Fruit fly (Drosophila melanogaster) whole organism, embryonic: Measurements from ENCODE around the gene CG42814.

ENCODE experiments used
- Antp ChIP-seq: fragments of 200-800 bp; sonication (Bioruptor generic); optimal IDR thresholded peaks from 3 replicates; lab custom pipeline; 2016; ENCODE audit warnings: missing biosample characterization, missing genetic modification characterization
- Bdp1 ChIP-seq: fragments of 200-800 bp; sonication (Bioruptor generic); optimal IDR thresholded peaks from 3 replicates; lab custom pipeline; 2016; ENCODE audit warnings: missing biosample characterization, missing genetic modification characterization
- CG10543 ChIP-seq: fragments of 200-800 bp; sonication (Bioruptor generic); optimal IDR thresholded peaks from 3 replicates; lab custom pipeline; 2017; ENCODE audit warnings: missing biosample characterization, mild to moderate bottlenecking, missing genetic modification characterization, moderate library complexity
- CG10959 ChIP-seq: fragments of 200-800 bp; sonication (Bioruptor generic); IDR thresholded peaks from 2 replicates; pipeline ENCODE4 v1.3.6; 2022; ENCODE audit warnings: missing biosample characterization, missing genetic modification characterization
- CG11247 ChIP-seq: fragments of 200-800 bp; sonication (Bioruptor generic); IDR thresholded peaks from 2 replicates; pipeline ENCODE4 v1.3.6; 2022; ENCODE audit warnings: missing biosample characterization, missing genetic modification characterization
- CG1792 ChIP-seq: fragments of 200-800 bp; sonication (Bioruptor generic); optimal IDR thresholded peaks from 2 replicates; lab custom pipeline; 2016; ENCODE audit warnings: missing biosample characterization, missing genetic modification characterization
- CG2120 ChIP-seq: fragments of 200-800 bp; sonication (Bioruptor generic); optimal IDR thresholded peaks from 3 replicates; lab custom pipeline; 2016; ENCODE audit warnings: missing biosample characterization, missing genetic modification characterization
- CG2678 ChIP-seq: fragments of 200-800 bp; sonication (Bioruptor generic); optimal IDR thresholded peaks from 3 replicates; lab custom pipeline; 2019; ENCODE audit warnings: missing biosample characterization, mild to moderate bottlenecking, missing genetic modification characterization, moderate library complexity
- CG4282 ChIP-seq: fragments of 200-800 bp; sonication (Bioruptor generic); optimal IDR thresholded peaks from 2 replicates; lab custom pipeline; 2016; ENCODE audit warnings: missing biosample characterization, missing genetic modification characterization
- CG43689 ChIP-seq: fragments of 200-800 bp; sonication (Bioruptor generic); IDR thresholded peaks from 2 replicates; pipeline ENCODE4 v1.3.6; 2022; ENCODE audit warnings: missing biosample characterization, missing genetic modification characterization
- CG4730 ChIP-seq: fragments of 200-800 bp; sonication (Bioruptor generic); IDR thresholded peaks from 2 replicates; pipeline ENCODE4 v1.3.6; 2022; ENCODE audit warnings: missing biosample characterization, missing genetic modification characterization
- CG4854 ChIP-seq: fragments of 200-800 bp; sonication (Bioruptor generic); optimal IDR thresholded peaks from 2 replicates; lab custom pipeline; 2016; ENCODE audit warnings: missing biosample characterization, missing genetic modification characterization, inconsistent platforms
- CG5953 ChIP-seq: fragments of 200-800 bp; sonication (Bioruptor generic); IDR thresholded peaks from 2 replicates; pipeline ENCODE4 v1.3.6; 2022; ENCODE audit warnings: missing biosample characterization, missing genetic modification characterization
- CG6254 ChIP-seq: fragments of 200-800 bp; sonication (Bioruptor generic); optimal IDR thresholded peaks from 3 replicates; lab custom pipeline; 2017; ENCODE audit warnings: mild to moderate bottlenecking, missing biosample characterization, missing genetic modification reagents, missing genetic modification characterization
- CG6654 ChIP-seq: fragments of 200-800 bp; sonication (Bioruptor generic); optimal IDR thresholded peaks from 2 replicates; lab custom pipeline; 2017; ENCODE audit warnings: missing biosample characterization, mild to moderate bottlenecking, missing genetic modification characterization
- CG6689 ChIP-seq: fragments of 200-800 bp; sonication (Bioruptor generic); IDR thresholded peaks from 2 replicates; pipeline ENCODE4 v1.3.6; 2022; ENCODE audit warnings: missing biosample characterization, missing genetic modification characterization
- CG7271 ChIP-seq: fragments of 200-800 bp; sonication (Bioruptor generic); optimal IDR thresholded peaks from 2 replicates; lab custom pipeline; 2018; ENCODE audit warnings: missing biosample characterization, mild to moderate bottlenecking, missing genetic modification characterization, moderate library complexity
- CG7987 ChIP-seq: fragments of 200-800 bp; sonication (Bioruptor generic); optimal IDR thresholded peaks from 2 replicates; lab custom pipeline; 2018; ENCODE audit warnings: missing biosample characterization, mild to moderate bottlenecking, missing genetic modification characterization, moderate library complexity
- CG8924 ChIP-seq: fragments of 200-800 bp; optimal IDR thresholded peaks from 3 replicates; lab custom pipeline; 2019; ENCODE audit warnings: missing biosample characterization, mild to moderate bottlenecking, missing genetic modification characterization, moderate library complexity
- Doc2 ChIP-seq: fragments of 200-800 bp; sonication (Bioruptor generic); IDR thresholded peaks from 2 replicates; pipeline ENCODE4 v1.3.6; 2022; ENCODE audit warnings: missing biosample characterization, missing genetic modification characterization
- Fer1 ChIP-seq: fragments of 200-800 bp; sonication (Bioruptor generic); optimal IDR thresholded peaks from 2 replicates; lab custom pipeline; 2017; ENCODE audit warnings: missing biosample characterization, mild to moderate bottlenecking, missing genetic modification characterization
- Fer3 ChIP-seq: fragments of 200-800 bp; sonication (Bioruptor generic); optimal IDR thresholded peaks from 2 replicates; lab custom pipeline; 2018; ENCODE audit warnings: missing biosample characterization, mild to moderate bottlenecking, missing genetic modification characterization, moderate library complexity
- H15 ChIP-seq: fragments of 200-800 bp; sonication (Bioruptor generic); IDR thresholded peaks from 3 replicates; pipeline ENCODE4 v1.3.6; 2022; ENCODE audit warnings: missing biosample characterization, missing genetic modification characterization
- Lim3 ChIP-seq: fragments of 200-800 bp; sonication (Bioruptor generic); IDR thresholded peaks from 2 replicates; pipeline ENCODE4 v1.3.6; 2022; ENCODE audit warnings: missing biosample characterization, missing genetic modification characterization
- Lpt ChIP-seq: fragments of >200 bp; optimal IDR thresholded peaks from 2 replicates; lab custom pipeline; 2018; ENCODE audit warnings: missing biosample characterization, missing genetic modification characterization
- MBD-R2 ChIP-seq: fragments of 200-800 bp; sonication (Bioruptor generic); IDR thresholded peaks from 2 replicates; pipeline ENCODE4 v1.3.6; 2022; ENCODE audit warnings: missing biosample characterization, missing genetic modification characterization
- MTF-1 ChIP-seq: fragments of 200-800 bp; sonication (Bioruptor generic); optimal IDR thresholded peaks from 2 replicates; lab custom pipeline; 2018; ENCODE audit warnings: missing biosample characterization, mild to moderate bottlenecking, missing genetic modification characterization, borderline replicate concordance
- Nf-YB ChIP-seq: fragments of 200-800 bp; sonication (Bioruptor generic); optimal IDR thresholded peaks from 3 replicates; lab custom pipeline; 2019; ENCODE audit warnings: missing biosample characterization, mild to moderate bottlenecking, missing genetic modification characterization, moderate library complexity
- Poxn ChIP-seq: fragments of 200-800 bp; sonication (Bioruptor generic); IDR thresholded peaks from 2 replicates; pipeline ENCODE4 v1.3.6; 2022; ENCODE audit warnings: missing biosample characterization, missing genetic modification characterization
- Rx ChIP-seq: fragments of 200-800 bp; sonication (Bioruptor generic); IDR thresholded peaks from 2 replicates; pipeline ENCODE4 v1.3.6; 2022; ENCODE audit warnings: missing biosample characterization, missing genetic modification characterization
- Stat92E ChIP-seq, 3 experiments: fragments of >200 bp in 2 of 3; fragments of 200-800 bp in 1 of 3; sonication (Bioruptor generic) in 1 of 3; optimal IDR thresholded peaks; 2 replicates each; lab custom pipeline; 2017 to 2019; ENCODE audit warnings: missing biosample characterization in 3 of 3, missing genetic modification characterization in 3 of 3, mild to moderate bottlenecking in 1 of 3, moderate library complexity in 1 of 3
- Trl ChIP-seq, 3 experiments: fragments of >200 bp in 2 of 3; fragments of 200-800 bp in 1 of 3; sonication (Bioruptor generic) in 1 of 3; optimal IDR thresholded peaks; 2 replicates in 1 of 3; 3 replicates in 2 of 3; lab custom pipeline; 2016 to 2017; ENCODE audit warnings: missing biosample characterization in 1 of 3, missing genetic modification characterization in 1 of 3
- al ChIP-seq: fragments of 200-800 bp; sonication (Bioruptor generic); IDR thresholded peaks from 2 replicates; pipeline ENCODE4 v1.3.6; 2022; ENCODE audit warnings: missing biosample characterization, missing genetic modification characterization
- az2 ChIP-seq: fragments of 200-800 bp; sonication (Bioruptor generic); optimal IDR thresholded peaks from 3 replicates; lab custom pipeline; 2016; ENCODE audit warnings: missing biosample characterization, missing genetic modification characterization
- chif ChIP-seq, 2 experiments: fragments of 200-800 bp; sonication (Bioruptor generic); optimal IDR thresholded peaks; 3 replicates each; lab custom pipeline; 2016; ENCODE audit warnings: missing biosample characterization in 2 of 2, missing genetic modification characterization in 2 of 2
- ci ChIP-seq: fragments of 200-800 bp; sonication (Bioruptor generic); IDR thresholded peaks from 3 replicates; pipeline ENCODE4 v1.3.6; 2022; ENCODE audit warnings: missing biosample characterization, missing genetic modification characterization
- crp ChIP-seq, 2 experiments: fragments of 200-800 bp; sonication (Bioruptor generic); optimal IDR thresholded peaks; 2 replicates in 1 of 2; 3 replicates in 1 of 2; lab custom pipeline; 2017; ENCODE audit warnings: missing biosample characterization in 2 of 2, missing genetic modification characterization in 2 of 2, mild to moderate bottlenecking in 1 of 2, moderate library complexity in 1 of 2
- dati ChIP-seq: fragments of 200-800 bp; sonication (Bioruptor generic); IDR thresholded peaks from 2 replicates; pipeline ENCODE4 v1.3.6; 2022; ENCODE audit warnings: missing biosample characterization, missing genetic modification characterization
- fd102C ChIP-seq: fragments of 200-800 bp; sonication (Bioruptor generic); optimal IDR thresholded peaks from 2 replicates; lab custom pipeline; 2018; ENCODE audit warnings: missing biosample characterization, mild to moderate bottlenecking, missing genetic modification characterization, moderate library complexity
- lmd ChIP-seq: fragments of 200-800 bp; sonication (Bioruptor generic); IDR thresholded peaks from 2 replicates; pipeline ENCODE4 v1.3.6; 2022; ENCODE audit warnings: missing biosample characterization, missing genetic modification characterization
- pros ChIP-seq: fragments of 200-800 bp; sonication (Bioruptor generic); optimal IDR thresholded peaks from 3 replicates; lab custom pipeline; 2019; ENCODE audit warnings: missing biosample characterization, mild to moderate bottlenecking, missing genetic modification characterization, moderate library complexity
- ro ChIP-seq: fragments of 200-800 bp; sonication (Bioruptor generic); IDR thresholded peaks from 2 replicates; pipeline ENCODE4 v1.3.6; 2022; ENCODE audit warnings: missing biosample characterization, missing genetic modification characterization
- scrt ChIP-seq: fragments of 200-800 bp; sonication (Bioruptor generic); optimal IDR thresholded peaks from 2 replicates; lab custom pipeline; 2018; ENCODE audit warnings: missing biosample characterization, mild to moderate bottlenecking, missing genetic modification characterization, moderate library complexity
- seq ChIP-seq: fragments of 200-800 bp; sonication (Bioruptor generic); IDR thresholded peaks from 2 replicates; pipeline ENCODE4 v1.3.6; 2022; ENCODE audit warnings: missing biosample characterization, missing genetic modification characterization
- sim ChIP-seq: fragments of 200-800 bp; sonication (Bioruptor generic); IDR thresholded peaks from 2 replicates; pipeline ENCODE4 v1.3.6; 2022; ENCODE audit warnings: missing biosample characterization, missing genetic modification characterization
- tgo ChIP-seq: fragments of 200-800 bp; sonication (Bioruptor generic); IDR thresholded peaks from 3 replicates; pipeline ENCODE4 v1.3.6; 2022; ENCODE audit warnings: missing biosample characterization, missing genetic modification characterization
- trh ChIP-seq: fragments of 200-800 bp; sonication (Bioruptor generic); optimal IDR thresholded peaks from 2 replicates; lab custom pipeline; 2016; ENCODE audit warnings: missing biosample characterization, missing genetic modification characterization
- zen2 ChIP-seq: fragments of 200-800 bp; sonication (Bioruptor generic); IDR thresholded peaks from 3 replicates; pipeline ENCODE4 v1.3.6; 2022; ENCODE audit warnings: missing biosample characterization, missing genetic modification characterization; ENCODE audit not compliant: partially characterized antibody
- zf30C ChIP-seq: fragments of 200-800 bp; sonication (Bioruptor generic); optimal IDR thresholded peaks from 3 replicates; lab custom pipeline; 2018; ENCODE audit warnings: missing biosample characterization, mild to moderate bottlenecking, missing genetic modification characterization

Gene CG42814

DNA sequence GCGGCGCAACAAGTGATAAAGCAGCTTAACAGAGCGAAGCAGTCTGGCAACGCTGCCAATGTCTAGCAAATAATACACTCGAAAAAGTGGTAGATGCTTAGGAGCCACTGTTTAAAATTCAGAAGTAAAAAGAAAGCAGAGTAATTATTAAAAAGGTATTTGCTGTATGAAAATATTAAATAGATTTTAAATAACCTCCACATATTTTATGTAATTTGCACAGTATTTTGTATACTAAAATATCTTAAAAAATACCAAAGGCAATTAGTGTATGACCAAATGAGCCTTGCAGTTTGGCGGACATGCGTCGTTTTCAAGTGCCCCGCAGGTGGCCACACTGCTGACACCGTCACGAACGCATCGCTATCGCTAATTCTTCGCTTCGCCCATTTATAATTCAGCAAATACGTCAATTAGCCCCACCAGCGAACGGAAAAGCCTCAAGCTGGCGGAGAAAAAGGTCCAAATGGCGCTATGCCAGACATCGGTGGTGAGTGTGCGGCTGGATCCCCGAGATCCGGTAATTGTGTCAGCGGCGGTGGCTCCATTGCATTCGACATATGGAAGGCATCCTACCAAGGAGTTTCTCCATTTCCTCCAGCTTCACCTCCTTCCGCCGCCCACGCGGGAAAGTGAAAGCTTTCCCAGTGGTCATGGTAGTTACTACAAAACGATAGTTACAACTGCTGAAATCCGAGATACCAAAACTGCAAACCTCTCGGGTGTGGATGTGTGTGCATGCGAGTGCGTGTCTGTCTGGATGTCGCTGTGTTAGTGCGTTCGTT is 24.1 kb upstream of the CG42814 start, which contains the start of gene pll (continued):
- TF ChIP-seq tgo (GFP tag; lab: Robert Waterston, UW) (peak; percentile 90), Bdp1 (GFP tag; lab: Kevin White, UChicago) (peak; percentile 25), chif (GFP tag; optimal IDR thresholded peaks at IDR 0.05; lab: Kevin White, UChicago) (peak; percentile 69 to 74), lmd (GFP tag; lab: Robert Waterston, UW) (peak; percentile 85), pros (GFP tag; lab: Kevin White, UChicago) (no peak), Fer1 (peak; percentile 72), fd102C (no peak), al (GFP tag; lab: Robert Waterston, UW) (peak; percentile 83), CG6654 (GFP tag; lab: Kevin White, UChicago) (no peak), CG2120 (peak; percentile 92), CG4854 (peak; percentile 53), Trl (optimal IDR thresholded peaks at IDR 0.05; lab: Kevin White, UChicago) (no peak), Trl (GFP tag; optimal IDR thresholded peaks at IDR 0.05; lab: Kevin White, UChicago) (peak; percentile 68), dati (GFP tag; lab: Robert Waterston, UW) (peak; percentile 65), CG8924 (tag; lab: Kevin White, UChicago) (peak; percentile 77), CG6689 (peak; percentile 88), MBD-R2 (GFP tag; lab: Robert Waterston, UW) (peak; percentile 89), Lpt (GFP tag; lab: Kevin White, UChicago) (no peak), CG2678 (no peak), Antp (GFP tag; lab: Kevin White, UChicago) (peak; percentile 32), CG4730 (peak; percentile 84), CG7271 (peak; percentile 17), CG43689 (peak; percentile 60; the same call in 1 of the 2 replicates), Nf-YB (GFP tag; lab: Kevin White, UChicago) (peak; percentile 41), az2 (GFP tag; lab: Kevin White, UChicago) (peak; percentile 85), CG5953 (GFP tag; lab: Robert Waterston, UW) (peak; percentile 88), ro (GFP tag; lab: Robert Waterston, UW) (peak; percentile 59; the same call in 1 of the 2 replicates), CG10959 (GFP tag; lab: Robert Waterston, UW) (peak; percentile 73), seq (GFP tag; lab: Robert Waterston, UW) (peak; percentile 69; the same call in 1 of the 2 replicates), Lim3 (GFP tag; lab: Robert Waterston, UW) (0 out of 2 replicates have a peak, but pooled peaks have one; percentile 7), CG4282 (no peak), scrt (peak; percentile 99), zen2 (GFP tag; lab: Robert Waterston, UW) (no peak), crp (GFP tag; optimal IDR thresholded peaks at IDR 0.05; lab: Kevin White, UChicago) (peak in 1 of 2 experiments; percentile 36), Poxn (GFP tag; lab: Robert Waterston, UW) (peak; percentile 68), CG7987 (GFP tag; lab: Kevin White, UChicago) (peak; percentile 32), Rx (GFP tag; lab: Robert Waterston, UW) (peak; percentile 83), H15 (GFP tag; lab: Robert Waterston, UW) (peak; percentile 82), Stat92E (GFP tag; optimal IDR thresholded peaks at IDR 0.05; lab: Kevin White, UChicago) (peak in 1 of 3 experiments; percentile 64), zf30C (GFP tag; lab: Kevin White, UChicago) (peak; percentile 90), CG11247 (GFP tag; lab: Robert Waterston, UW) (peak; percentile 90), Doc2 (no peak), ci (GFP tag; lab: Robert Waterston, UW) (peak; percentile 91), CG1792 (GFP tag; lab: Kevin White, UChicago) (peak; percentile 26), Fer3 (tag; lab: Kevin White, UChicago) (peak; percentile 87), MTF-1 (GFP tag; lab: Kevin White, UChicago) (peak; percentile 60), CG6254 (GFP tag; lab: Kevin White, UChicago) (peak; percentile 51), CG10543 (GFP tag; lab: Kevin White, UChicago) (peak; percentile 41), trh (GFP tag; lab: Kevin White, UChicago) (peak; percentile 22), sim (GFP tag; lab: Robert Waterston, UW) (no peak)
